Fruit fly (Drosophila melanogaster): ENCODE results near the gene CG10038.

- TF ChIP-seq CTCF (optimal IDR thresholded peaks at IDR 0.05) (no peak), CG8478 (optimal IDR thresholded peaks at IDR 0.05) (no peak)
These were observed 28.8 kb upstream of the CG10038 start for dm6 chr3R:12379249-12379648.

Data from S2 (cell line).